Worm (Caenorhabditis elegans): ENCODE measurements around the gene flcn-1.

flcn-1 gene

ce11 chrII:6928416-6928815 lies at the start of gene flcn-1:
Gene flcn-1, plus strand, starts transcription at chrII:6928763.
- TF ChIP-seq hlh-30 (tag; optimal IDR thresholded peaks at IDR 0.05; ENCODE audit: insufficient read depth) (peak; percentile 66), hlh-8 (tag; optimal IDR thresholded peaks at IDR 0.05) (no peak), zip-5 (tag; optimal IDR thresholded peaks at IDR 0.05) (no peak), pag-3 (tag; optimal IDR thresholded peaks at IDR 0.05; ENCODE audit: borderline replicate concordance) (no peak)

DNA sequence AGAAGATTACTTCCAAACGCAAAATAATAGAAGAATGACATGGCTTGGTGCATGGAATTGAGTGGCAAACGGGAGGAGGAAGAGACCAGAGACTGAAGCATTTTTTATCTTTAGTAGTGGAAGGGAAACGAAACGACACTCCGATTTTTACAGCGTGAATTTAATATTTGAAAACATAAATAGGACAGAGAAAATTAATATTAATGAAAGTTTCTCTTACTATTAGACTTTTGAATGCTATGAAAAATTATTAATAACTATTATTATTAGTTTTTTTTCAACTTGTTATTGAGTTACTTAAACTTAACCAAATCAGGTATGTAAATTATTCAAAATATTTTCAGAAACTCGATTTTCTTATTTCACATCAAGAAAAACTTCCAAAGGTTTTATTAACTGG lies 48.5 kb upstream of the flcn-1 start, which contains the start of gene C44B7.7:
TSS of gene C44B7.7 (minus strand) at position 101 of the 400 bp plus-strand sequence.
- TF ChIP-seq nfya-1 (tag; optimal IDR thresholded peaks at IDR 0.05) (no peak), hlh-30 (tag; optimal IDR thresholded peaks at IDR 0.05; ENCODE audit: insufficient read depth) (no peak), fkh-6 (tag; optimal IDR thresholded peaks at IDR 0.05) (no peak), hlh-15 (tag; optimal IDR thresholded peaks at IDR 0.05) (no peak), sox-2 (GFP tag; IDR thresholded peaks at IDR 0.05) (no peak), pqm-1 (tag; optimal IDR thresholded peaks at IDR 0.05) (no peak), ttx-3 (tag; optimal IDR thresholded peaks at IDR 0.05) (no peak), pha-2 (tag; optimal IDR thresholded peaks at IDR 0.05) (no peak), ahr-1 (tag; optimal IDR thresholded peaks at IDR 0.05) (no peak), unc-3 (GFP tag; conservative IDR thresholded peaks at IDR 0.05) (no peak), unc-3 (tag; optimal IDR thresholded peaks at IDR 0.05) (no peak), fax-1 (tag; optimal IDR thresholded peaks at IDR 0.05) (no peak), ceh-6 (GFP tag; optimal IDR thresholded peaks at IDR 0.05) (no peak)

- TF ChIP-seq lim-6 (tag; optimal IDR thresholded peaks at IDR 0.05) (no peak), zip-5 (tag; optimal IDR thresholded peaks at IDR 0.05) (no peak), ceh-18 (tag; optimal IDR thresholded peaks at IDR 0.05) (no peak), ceh-31 (tag; optimal IDR thresholded peaks at IDR 0.05) (no peak), hlh-6 (tag; optimal IDR thresholded peaks at IDR 0.05) (no peak), nfya-1 (tag; optimal IDR thresholded peaks at IDR 0.05) (no peak), hlh-15 (tag; optimal IDR thresholded peaks at IDR 0.05) (no peak), hlh-8 (tag; optimal IDR thresholded peaks at IDR 0.05) (no peak), hlh-30 (tag; optimal IDR thresholded peaks at IDR 0.05; ENCODE audit: insufficient read depth) (no peak), fax-1 (tag; optimal IDR thresholded peaks at IDR 0.05) (no peak), odd-2 (tag; optimal IDR thresholded peaks at IDR 0.05) (no peak), ceh-22 (tag; optimal IDR thresholded peaks at IDR 0.05) (no peak), C08G9.2 (tag; optimal IDR thresholded peaks at IDR 0.05) (no peak), unc-55 (GFP tag; optimal IDR thresholded peaks at IDR 0.05) (no peak)
These were observed 46.2 kb upstream of the flcn-1 start for ce11 chrII:6882335-6882734.

DNA sequence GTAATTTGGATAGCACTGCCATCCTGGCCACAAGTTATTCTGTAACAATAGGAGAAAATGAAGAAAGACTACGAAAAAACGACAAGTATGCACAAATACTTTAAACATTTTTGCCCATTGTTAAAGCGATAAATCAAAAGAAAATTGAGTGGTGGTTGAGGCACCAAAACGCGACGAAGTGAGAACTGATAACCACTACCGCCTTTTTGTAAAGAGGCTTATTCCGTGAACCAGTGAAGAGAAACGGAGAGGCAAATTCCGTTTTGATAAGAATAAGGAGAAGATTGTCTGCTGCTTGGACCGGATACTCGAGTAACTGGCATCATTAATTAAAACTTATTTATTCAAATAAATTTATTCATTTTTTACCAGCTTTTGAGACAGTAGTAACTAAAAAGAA lies 44.8 kb upstream of the flcn-1 start, which contains the start of gene pmp-1:
TSS of gene pmp-1 (minus strand) at position 39 of the 400 bp plus-strand sequence.
- TF ChIP-seq lin-11 (tag; optimal IDR thresholded peaks at IDR 0.05) (no peak), pat-9 (tag; optimal IDR thresholded peaks at IDR 0.05) (no peak), nhr-232 (tag; optimal IDR thresholded peaks at IDR 0.05) (no peak), sox-4 (tag; optimal IDR thresholded peaks at IDR 0.05) (no peak), elt-4 (tag; optimal IDR thresholded peaks at IDR 0.05) (no peak), unc-55 (GFP tag; optimal IDR thresholded peaks at IDR 0.05) (no peak), fkh-10 (GFP tag; optimal IDR thresholded peaks at IDR 0.05) (no peak), unc-3 (GFP tag; conservative IDR thresholded peaks at IDR 0.05) (no peak), unc-3 (tag; optimal IDR thresholded peaks at IDR 0.05) (no peak)

DNA sequence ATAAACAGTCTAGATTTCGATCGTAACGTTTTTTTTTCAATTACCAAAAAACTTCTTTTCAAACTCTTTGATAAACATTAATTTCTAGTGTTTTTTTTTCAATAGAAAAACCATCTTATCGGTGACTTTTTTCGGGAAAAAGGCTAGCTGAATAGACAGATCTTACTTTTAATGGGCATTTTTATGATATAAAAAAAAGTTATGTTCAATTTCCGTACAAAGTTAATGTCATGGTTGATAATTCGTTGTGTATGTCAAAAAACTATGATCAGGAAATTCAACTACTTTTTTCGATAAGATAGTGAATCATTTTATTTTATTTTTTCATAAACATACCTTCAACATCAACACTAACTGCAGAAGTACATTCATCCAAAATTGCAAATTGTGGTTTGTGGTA lies 44.0 kb upstream of the flcn-1 start:
- TF ChIP-seq Y22D7AL.16 (tag; optimal IDR thresholded peaks at IDR 0.05) (no peak), zip-5 (tag; optimal IDR thresholded peaks at IDR 0.05) (no peak), pros-1 (tag; optimal IDR thresholded peaks at IDR 0.05) (no peak), hlh-13 (GFP tag; optimal IDR thresholded peaks at IDR 0.05) (no peak), elt-2 (tag; optimal IDR thresholded peaks at IDR 0.05) (no peak), sox-2 (GFP tag; IDR thresholded peaks at IDR 0.05) (no peak), pha-2 (tag; optimal IDR thresholded peaks at IDR 0.05) (no peak), nhr-232 (tag; optimal IDR thresholded peaks at IDR 0.05) (no peak), ref-2 (tag; optimal IDR thresholded peaks at IDR 0.05) (no peak), unc-86 (tag; optimal IDR thresholded peaks at IDR 0.05) (no peak), npax-4 (tag; optimal IDR thresholded peaks at IDR 0.05) (no peak), ceh-48 (tag; optimal IDR thresholded peaks at IDR 0.05) (no peak), fkh-6 (tag; optimal IDR thresholded peaks at IDR 0.05) (no peak), ceh-22 (tag; optimal IDR thresholded peaks at IDR 0.05) (no peak)

Data from whole organism, late embryonic.